Worm (Caenorhabditis elegans) whole organism, L1 larva: Measurements from ENCODE around the gene exc-5.

Experiments
- C16A3.4 ChIP-seq: fragments of 150-350 bp; optimal IDR thresholded peaks from 2 replicates; lab custom pipeline; 2014; ENCODE audit warnings: missing biosample characterization, missing genetic modification characterization
- C34B4.2 ChIP-seq: sonication (generic microtip); optimal IDR thresholded peaks from 2 replicates; lab custom pipeline; 2017; ENCODE audit warnings: mild to moderate bottlenecking, missing genetic modification characterization, missing compliant biosample characterization
- Y116A8C.19 ChIP-seq: sonication (generic microtip); optimal IDR thresholded peaks from 2 replicates; lab custom pipeline; 2016; ENCODE audit warnings: missing compliant biosample characterization, missing genetic modification characterization, borderline replicate concordance
- aha-1 ChIP-seq: fragments of 150-350 bp; optimal IDR thresholded peaks from 2 replicates; lab custom pipeline; 2014; ENCODE audit warnings: missing biosample characterization, missing genetic modification characterization
- alr-1 ChIP-seq: fragments of 200-800 bp; sonication (Bioruptor generic); optimal IDR thresholded peaks from 2 replicates; lab custom pipeline; 2018; ENCODE audit warnings: borderline replicate concordance, mild to moderate bottlenecking, missing genetic modification characterization, missing compliant biosample characterization
- aly-2 ChIP-seq: fragments of 150-350 bp; optimal IDR thresholded peaks from 2 replicates; lab custom pipeline; 2014; ENCODE audit warnings: missing biosample characterization, missing genetic modification characterization
- ceh-88 ChIP-seq: fragments of 200-800 bp; sonication (Bioruptor generic); IDR thresholded peaks from 2 replicates; pipeline ENCODE4 v1.3.6; 2022; ENCODE audit warnings: missing genetic modification characterization, missing compliant biosample characterization
- dpl-1 ChIP-seq, 3 experiments: fragments of 150-350 bp in 2 of 3; sonication (generic microtip) in 1 of 3; optimal IDR thresholded peaks; 2 replicates each; lab custom pipeline; 2014 to 2017; ENCODE audit warnings: missing biosample characterization in 3 of 3, missing genetic modification characterization in 3 of 3, missing genetic modification reagents in 3 of 3
- efl-1 ChIP-seq, 4 experiments: fragments of 150-350 bp; optimal IDR thresholded peaks in 3 of 4; peaks in 1 of 4; 1 replicate in 1 of 4; 2 replicates in 3 of 4; lab custom pipeline; 2014; ENCODE audit warnings: missing biosample characterization in 2 of 4, missing genetic modification characterization in 2 of 4, missing genetic modification reagents in 2 of 4
- egl-13 ChIP-seq: sonication (generic microtip); optimal IDR thresholded peaks from 2 replicates; lab custom pipeline; 2016; ENCODE audit warnings: missing genotype, missing genetic modification reagents, missing genetic modification characterization, missing compliant biosample characterization
- elt-2 ChIP-seq: sonication (generic microtip); optimal IDR thresholded peaks from 2 replicates; lab custom pipeline; 2016; ENCODE audit warnings: missing genetic modification characterization, mild to moderate bottlenecking, inconsistent platforms, missing compliant biosample characterization, missing genetic modification reagents
- elt-3 ChIP-seq, 6 experiments: fragments of 150-350 bp in 1 of 6; sonication (generic microtip); optimal IDR thresholded peaks; 2 replicates each; lab custom pipeline; 2017 to 2018; ENCODE audit warnings: missing biosample characterization in 6 of 6, missing genetic modification characterization in 6 of 6, inconsistent platforms in 1 of 6
- ets-5 ChIP-seq: fragments of 200-800 bp; sonication (Bioruptor generic); IDR thresholded peaks from 2 replicates; pipeline ENCODE4 v1.3.6; 2022; ENCODE audit warnings: missing genetic modification characterization, missing compliant biosample characterization
- fkh-4 ChIP-seq: sonication (generic microtip); optimal IDR thresholded peaks from 2 replicates; lab custom pipeline; 2016; ENCODE audit warnings: missing compliant biosample characterization, missing genetic modification characterization, borderline replicate concordance
- fkh-8 ChIP-seq: sonication (generic microtip); optimal IDR thresholded peaks from 2 replicates; lab custom pipeline; 2016; ENCODE audit warnings: mild to moderate bottlenecking, missing genetic modification characterization, missing compliant biosample characterization
- hlh-4 ChIP-seq: sonication (generic microtip); optimal IDR thresholded peaks from 2 replicates; lab custom pipeline; 2016; ENCODE audit warnings: mild to moderate bottlenecking, missing genetic modification characterization, missing compliant biosample characterization
- hpl-2 ChIP-seq: fragments of 150-350 bp; optimal IDR thresholded peaks from 2 replicates; lab custom pipeline; 2014; ENCODE audit warnings: missing biosample characterization, missing genetic modification reagents, missing genetic modification characterization
- isw-1 ChIP-seq: fragments of 200-800 bp; sonication (Bioruptor generic); IDR thresholded peaks from 2 replicates; pipeline ENCODE4 v1.3.6; 2022; ENCODE audit warnings: missing genetic modification characterization, missing compliant biosample characterization
- jun-1 ChIP-seq: fragments of 150-350 bp; optimal IDR thresholded peaks from 2 replicates; lab custom pipeline; 2014; ENCODE audit warnings: missing biosample characterization, missing genetic modification reagents, missing genetic modification characterization
- lin-14 ChIP-seq: fragments of 200-800 bp; sonication (Bioruptor generic); optimal IDR thresholded peaks from 2 replicates; lab custom pipeline; 2018; ENCODE audit warnings: mild to moderate bottlenecking, missing genetic modification characterization, moderate library complexity, missing compliant biosample characterization
- lin-15B ChIP-seq: fragments of 150-350 bp; sonication (generic microtip); optimal IDR thresholded peaks from 3 replicates; lab custom pipeline; 2014; ENCODE audit warnings: missing biosample characterization, missing genetic modification characterization
- lin-39 ChIP-seq: fragments of 150-350 bp; optimal IDR thresholded peaks from 2 replicates; lab custom pipeline; 2014; ENCODE audit warnings: missing biosample characterization, missing genetic modification reagents, missing genetic modification characterization
- lir-3 ChIP-seq: sonication (generic microtip); optimal IDR thresholded peaks from 2 replicates; lab custom pipeline; 2016; ENCODE audit warnings: mild to moderate bottlenecking, missing genetic modification characterization, moderate library complexity, missing compliant biosample characterization; ENCODE audit not compliant: poor library complexity
- nhr-12 ChIP-seq: sonication (generic microtip); optimal IDR thresholded peaks from 2 replicates; lab custom pipeline; 2017; ENCODE audit warnings: missing biosample characterization, missing genetic modification characterization
- nhr-20 ChIP-seq: sonication (generic microtip); optimal IDR thresholded peaks from 2 replicates; lab custom pipeline; 2016; ENCODE audit warnings: mild to moderate bottlenecking, missing genetic modification characterization, missing compliant biosample characterization
- nhr-47 ChIP-seq: sonication (generic microtip); optimal IDR thresholded peaks from 2 replicates; lab custom pipeline; 2016; ENCODE audit warnings: mild to moderate bottlenecking, missing genetic modification characterization, moderate library complexity, missing compliant biosample characterization
- nhr-76 ChIP-seq: sonication (generic microtip); optimal IDR thresholded peaks from 2 replicates; lab custom pipeline; 2017; ENCODE audit warnings: missing biosample characterization, missing genetic modification characterization
- nhr-84 ChIP-seq: sonication (generic microtip); optimal IDR thresholded peaks from 2 replicates; lab custom pipeline; 2017; ENCODE audit warnings: missing biosample characterization, missing genetic modification characterization
- nhr-85 ChIP-seq: sonication (generic microtip); peaks from one replicate; lab custom pipeline; 2016; ENCODE audit warnings: missing genetic modification characterization, inconsistent platforms, missing compliant biosample characterization
- snpc-4 ChIP-seq: fragments of 150-350 bp; optimal IDR thresholded peaks from 2 replicates; lab custom pipeline; 2014; ENCODE audit warnings: missing biosample characterization, missing genetic modification characterization
- snu-23 ChIP-seq: sonication (generic microtip); optimal IDR thresholded peaks from 2 replicates; lab custom pipeline; 2016; ENCODE audit warnings: missing genetic modification characterization, missing compliant biosample characterization
- sptf-1 ChIP-seq: fragments of 150-350 bp; optimal IDR thresholded peaks from 2 replicates; lab custom pipeline; 2014; ENCODE audit warnings: missing biosample characterization, missing genetic modification characterization
- sup-37 ChIP-seq: fragments of 200-800 bp; sonication (Bioruptor generic); optimal IDR thresholded peaks from 2 replicates; lab custom pipeline; 2018; ENCODE audit warnings: mild to moderate bottlenecking, missing genetic modification characterization, missing compliant biosample characterization
- swsn-7 ChIP-seq: sonication (generic microtip); optimal IDR thresholded peaks from 2 replicates; lab custom pipeline; 2016; ENCODE audit warnings: missing genetic modification characterization, missing compliant biosample characterization
- unc-86 ChIP-seq: sonication (generic microtip); optimal IDR thresholded peaks from 2 replicates; lab custom pipeline; 2016; ENCODE audit warnings: missing genetic modification characterization, missing compliant biosample characterization
- vab-15 ChIP-seq: sonication (generic microtip); optimal IDR thresholded peaks from 2 replicates; lab custom pipeline; 2017; ENCODE audit warnings: missing genotype, mild to moderate bottlenecking, missing genetic modification characterization, missing compliant biosample characterization
- zag-1 ChIP-seq: fragments of 150-350 bp; optimal IDR thresholded peaks from 2 replicates; lab custom pipeline; 2014; ENCODE audit warnings: missing biosample characterization, missing genetic modification characterization
- ztf-11 ChIP-seq, 2 experiments: sonication (generic microtip); optimal IDR thresholded peaks; 2 replicates each; lab custom pipeline; 2016 to 2017; ENCODE audit warnings: missing genetic modification characterization in 2 of 2, missing biosample characterization in 1 of 2, missing compliant biosample characterization in 1 of 2
- ztf-4 ChIP-seq: fragments of 150-350 bp; optimal IDR thresholded peaks from 2 replicates; lab custom pipeline; 2014; ENCODE audit warnings: missing biosample characterization, missing genetic modification characterization

The exc-5 gene

DNA sequence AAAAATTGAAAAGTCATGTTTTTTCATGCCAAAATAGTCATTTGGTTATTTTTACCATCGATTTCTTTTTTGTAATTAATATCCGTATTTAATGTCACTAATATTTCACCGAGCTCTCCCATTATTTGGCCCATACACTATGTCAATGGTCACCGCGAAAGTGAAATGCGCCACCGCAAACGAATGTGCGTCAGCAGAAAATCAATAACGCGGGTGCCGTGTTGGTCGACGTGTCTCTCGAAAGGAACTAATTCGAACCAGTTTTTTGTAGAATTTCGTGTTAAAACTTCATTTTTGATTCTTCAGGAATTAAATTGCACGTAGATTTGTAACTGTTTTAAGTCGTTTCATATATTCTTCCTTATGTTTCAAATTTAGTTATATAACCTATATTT, 13.1 kb upstream of the exc-5 start (continued):
- TF ChIP-seq Y116A8C.19 (tag; lab: Kevin White, UChicago) (no peak), snpc-4 (no peak), isw-1 (GFP tag; lab: Robert Waterston, UW) (no peak), fkh-4 (no peak), lin-14 (GFP tag; lab: Kevin White, UChicago) (peak; percentile 54), nhr-20 (tag; lab: Kevin White, UChicago) (peak; percentile 44), C34B4.2 (tag; lab: Kevin White, UChicago) (no peak), nhr-47 (peak; percentile 9), dpl-1 (GFP tag; optimal IDR thresholded peaks at IDR 0.05; lab: Kevin White, UChicago) (peak in 2 of 3 experiments; percentile 56), zag-1 (no peak), swsn-7 (tag; lab: Kevin White, UChicago) (peak; percentile 16), ceh-88 (GFP tag; lab: Robert Waterston, UW) (no peak), unc-86 (no peak), nhr-84 (tag; lab: Kevin White, UChicago) (no peak), lin-39 (no peak), elt-2 (tag; lab: Kevin White, UChicago) (no peak), vab-15 (tag; lab: Kevin White, UChicago) (no peak), ztf-4 (tag; lab: Kevin White, UChicago) (no peak), snu-23 (GFP tag; lab: Kevin White, UChicago) (peak; percentile 51), efl-1 (optimal IDR thresholded peaks at IDR 0.05; lab: Kevin White, UChicago) (peak; percentile 53 to 56), efl-1 (GFP tag; optimal IDR thresholded peaks at IDR 0.05 in 1 of 2; lab: Kevin White, UChicago) (peak in 1 of 2 experiments; percentile 94), egl-13 (no peak), lir-3 (tag; lab: Kevin White, UChicago) (no peak), sptf-1 (tag; lab: Kevin White, UChicago) (no peak), sup-37 (GFP tag; lab: Kevin White, UChicago) (no peak), alr-1 (no peak), C16A3.4 (peak; percentile 19), ets-5 (GFP tag; lab: Robert Waterston, UW) (no peak), hpl-2 (GFP tag; lab: Kevin White, UChicago) (no peak), hlh-4 (tag; lab: Kevin White, UChicago) (no peak)

DNA sequence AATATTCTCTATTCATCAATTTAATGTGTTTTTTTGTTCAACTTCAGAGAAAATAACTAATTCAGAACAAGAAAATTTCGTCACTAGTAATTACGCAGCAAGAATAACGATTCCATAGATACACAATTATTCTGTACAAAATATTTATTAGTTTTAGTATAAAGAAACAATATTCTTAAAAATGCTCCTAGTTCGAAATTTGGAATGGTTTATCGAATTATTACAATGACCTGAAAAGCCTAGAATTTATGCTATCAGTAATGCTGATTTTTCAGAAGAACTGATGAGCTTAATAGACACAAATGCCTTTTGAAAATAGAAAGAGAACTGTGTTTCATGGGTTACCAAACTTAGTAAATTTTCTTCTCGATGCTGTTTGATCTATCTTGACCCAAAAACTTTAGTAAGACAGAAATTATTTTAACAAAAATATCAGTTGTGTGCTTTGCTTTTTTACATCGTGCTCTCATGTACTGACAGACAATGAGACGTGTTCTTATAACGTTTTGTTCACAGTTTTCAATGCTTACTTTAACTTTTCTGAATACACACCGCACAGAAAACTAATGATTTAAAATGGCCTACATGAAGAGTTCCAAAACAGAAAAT, 12.6 kb upstream of the exc-5 start:
- TF ChIP-seq ztf-11 (tag; optimal IDR thresholded peaks at IDR 0.05; lab: Kevin White, UChicago) (no peak), lin-15B (no peak), nhr-20 (tag; lab: Kevin White, UChicago) (no peak), elt-3 (tag; optimal IDR thresholded peaks at IDR 0.05; lab: Kevin White, UChicago) (peak in 2 of 6 experiments; percentile 27 to 28), nhr-85 (tag; lab: Kevin White, UChicago) (peak; percentile 74), fkh-8 (tag; lab: Kevin White, UChicago) (no peak), nhr-12 (no peak), nhr-76 (tag; lab: Kevin White, UChicago) (no peak), dpl-1 (GFP tag; optimal IDR thresholded peaks at IDR 0.05; lab: Kevin White, UChicago) (no peak), sptf-1 (tag; lab: Kevin White, UChicago) (no peak), aha-1 (tag; lab: Kevin White, UChicago) (no peak), aly-2 (tag; lab: Kevin White, UChicago) (peak; percentile 87), jun-1 (tag; lab: Kevin White, UChicago) (peak; percentile 19)
